Worm (Caenorhabditis elegans): ENCODE measurements around the gene col-118.

Gene col-118

DNA sequence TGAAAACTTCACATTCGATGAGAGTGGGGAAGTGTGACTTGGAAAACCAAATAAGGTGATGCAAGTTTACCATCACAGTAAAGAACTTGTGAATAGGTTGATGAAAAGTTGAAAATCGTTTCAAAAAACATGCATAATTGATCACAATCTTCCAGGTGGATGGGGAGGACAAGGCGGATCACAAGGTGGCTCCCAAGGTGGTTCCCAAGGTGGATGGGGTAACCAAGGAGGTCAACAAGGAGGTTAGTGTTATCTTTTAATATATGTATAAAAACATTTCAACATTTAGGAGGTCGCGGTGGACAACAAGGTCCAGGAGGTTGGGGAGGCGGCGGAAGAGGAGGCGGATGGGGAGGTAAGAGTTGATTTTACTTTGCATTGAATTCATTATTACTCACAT is 30.4 kb upstream of the col-118 start, which contains the start of gene T28C6.10:
TSS of gene T28C6.10 (plus strand) at position 301 of the 400 bp plus-strand sequence.
- no peak for TF ChIP-seq pha-4 (tag; optimal IDR thresholded peaks at IDR 0.05)
- TF ChIP-seq mml-1 (tag; optimal IDR thresholded peaks at IDR 0.05), result no peak
- no peak for TF ChIP-seq mdl-1 (tag; optimal IDR thresholded peaks at IDR 0.05)
- no peak for TF ChIP-seq elt-1 (tag; optimal IDR thresholded peaks at IDR 0.05)
- no peak for TF ChIP-seq eor-1 (tag; optimal IDR thresholded peaks at IDR 0.05)
- no peak for TF ChIP-seq nhr-11 (tag; optimal IDR thresholded peaks at IDR 0.05)
- no peak for TF ChIP-seq elt-3 (tag; optimal IDR thresholded peaks at IDR 0.05)
- TF ChIP-seq unc-39 (tag; optimal IDR thresholded peaks at IDR 0.05), result no peak
- TF ChIP-seq nhr-23 (tag; optimal IDR thresholded peaks at IDR 0.05), result no peak
- no peak for TF ChIP-seq lin-39 (tag; optimal IDR thresholded peaks at IDR 0.05)
- TF ChIP-seq ztf-4 (tag; optimal IDR thresholded peaks at IDR 0.05), result no peak
- TF ChIP-seq daf-12 (tag; optimal IDR thresholded peaks at IDR 0.05), result no peak
- TF ChIP-seq fkh-2 (tag; optimal IDR thresholded peaks at IDR 0.05), result no peak
- no peak for TF ChIP-seq tbx-2 (tag; optimal IDR thresholded peaks at IDR 0.05)
- TF ChIP-seq hmg-11 (tag; optimal IDR thresholded peaks at IDR 0.05), result no peak
- TF ChIP-seq ZK546.5 (tag; optimal IDR thresholded peaks at IDR 0.05), result no peak
- no peak for TF ChIP-seq skn-1 (tag; optimal IDR thresholded peaks at IDR 0.05)
- no peak for TF ChIP-seq snpc-4 (tag; optimal IDR thresholded peaks at IDR 0.05)

DNA sequence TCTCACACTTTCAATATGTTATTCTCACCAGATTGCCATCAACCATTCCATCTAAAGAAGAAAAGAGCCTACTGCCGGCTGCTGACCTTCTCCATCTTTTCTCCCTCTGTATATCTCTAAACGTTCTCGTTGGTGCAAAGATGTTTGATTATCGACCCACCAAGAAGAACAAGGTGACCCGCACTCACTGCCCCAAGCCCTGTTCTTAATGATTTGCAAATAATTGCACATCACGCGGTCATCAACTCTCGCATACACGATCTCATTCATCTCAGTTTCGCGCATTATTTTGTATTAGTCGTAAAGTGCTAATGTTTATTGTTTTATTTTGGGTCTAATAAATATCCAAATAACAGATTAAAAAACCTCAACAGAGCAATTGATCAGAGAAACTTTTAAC is 28.5 kb upstream of the col-118 start:
- TF ChIP-seq ama-1 (optimal IDR thresholded peaks at IDR 0.05), result no peak
- no peak for TF ChIP-seq zag-1 (tag; optimal IDR thresholded peaks at IDR 0.05)
- no peak for TF ChIP-seq nhr-43 (tag; optimal IDR thresholded peaks at IDR 0.05; ENCODE audit: poor library complexity, severe bottlenecking)
- TF ChIP-seq lin-15B (tag; optimal IDR thresholded peaks at IDR 0.05), result no peak
- no peak for TF ChIP-seq nhr-237 (tag; optimal IDR thresholded peaks at IDR 0.05)
- TF ChIP-seq skn-1 (tag; optimal IDR thresholded peaks at IDR 0.05), result no peak
- no peak for TF ChIP-seq fkh-10 (GFP tag; optimal IDR thresholded peaks at IDR 0.05)
- TF ChIP-seq nhr-28 (tag; optimal IDR thresholded peaks at IDR 0.05), result no peak
- TF ChIP-seq unc-62 (GFP tag; optimal IDR thresholded peaks at IDR 0.05), result no peak
- no peak for TF ChIP-seq mdl-1 (tag; optimal IDR thresholded peaks at IDR 0.05)
- no peak for TF ChIP-seq R02D3.7 (tag; optimal IDR thresholded peaks at IDR 0.05)

DNA sequence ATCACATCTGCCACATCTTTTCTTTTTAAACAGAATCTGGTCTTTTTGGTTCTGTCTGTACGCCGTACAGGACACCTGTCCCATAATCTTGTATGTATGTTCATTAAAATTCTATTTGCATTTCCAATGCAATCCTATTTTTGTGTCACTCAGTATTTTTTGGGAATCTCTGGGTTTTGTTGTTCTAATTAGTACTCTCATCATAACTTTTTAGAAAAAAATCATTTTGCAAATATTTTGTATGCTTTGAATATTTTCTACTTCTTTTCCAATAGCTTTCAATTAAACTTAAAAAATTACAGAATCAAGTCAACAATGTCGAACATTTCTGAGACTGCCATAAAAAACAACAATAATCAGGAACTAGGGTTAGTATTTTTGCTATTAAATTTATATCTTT is 28.0 kb upstream of the col-118 start, which contains the start of gene T28C6.3:
TSS of gene T28C6.3 (plus strand) at position 301 of the 400 bp plus-strand sequence.
- TF ChIP-seq nhr-77 (tag; optimal IDR thresholded peaks at IDR 0.05), result no peak

- TF ChIP-seq snpc-4 (tag; optimal IDR thresholded peaks at IDR 0.05) (no peak), ama-1 (optimal IDR thresholded peaks at IDR 0.05) (no peak), zag-1 (tag; optimal IDR thresholded peaks at IDR 0.05) (no peak), nhr-11 (tag; optimal IDR thresholded peaks at IDR 0.05) (no peak), ceh-28 (tag; optimal IDR thresholded peaks at IDR 0.05) (no peak), nfya-1 (tag; optimal IDR thresholded peaks at IDR 0.05; ENCODE audit: insufficient read depth) (no peak), ztf-11 (tag; optimal IDR thresholded peaks at IDR 0.05) (no peak), ceh-9 (tag; optimal IDR thresholded peaks at IDR 0.05) (no peak), fos-1 (tag; optimal IDR thresholded peaks at IDR 0.05) (no peak), sea-2 (GFP tag; optimal IDR thresholded peaks at IDR 0.05) (no peak), pha-4 (tag; optimal IDR thresholded peaks at IDR 0.05) (no peak), nhr-76 (tag; optimal IDR thresholded peaks at IDR 0.05) (no peak), unc-62 (GFP tag; optimal IDR thresholded peaks at IDR 0.05) (no peak), mml-1 (tag; optimal IDR thresholded peaks at IDR 0.05) (no peak), aly-2 (tag; optimal IDR thresholded peaks at IDR 0.05) (no peak)
Observed at ce11 chrIV:8821147-8821546, 26.9 kb upstream of the col-118 start, which contains the start of gene T28C6.5. Gene T28C6.5 (plus strand): TSS chrIV:8821447.

ce11 chrIV:8822598-8822997 is 25.4 kb upstream of the col-118 start:
- TF ChIP-seq lsy-12 (tag; optimal IDR thresholded peaks at IDR 0.05), result no peak
- peak; percentile 45 for TF ChIP-seq R02D3.7 (tag; optimal IDR thresholded peaks at IDR 0.05)
- TF ChIP-seq elt-1 (tag; optimal IDR thresholded peaks at IDR 0.05), result peak; percentile 1
- TF ChIP-seq nhr-43 (tag; optimal IDR thresholded peaks at IDR 0.05; ENCODE audit: poor library complexity, severe bottlenecking), result peak; percentile 63
- peak; percentile 79 for TF ChIP-seq nhr-25 (tag; optimal IDR thresholded peaks at IDR 0.05)
- TF ChIP-seq nfya-1 (tag; optimal IDR thresholded peaks at IDR 0.05; ENCODE audit: insufficient read depth), result peak; percentile 20
- TF ChIP-seq ceh-28 (tag; optimal IDR thresholded peaks at IDR 0.05), result peak; percentile 23
- peak; percentile 0 for TF ChIP-seq nhr-23 (tag; optimal IDR thresholded peaks at IDR 0.05)
- peak in 1 of 3 experiments; percentile 64 for TF ChIP-seq elt-3 (tag; optimal IDR thresholded peaks at IDR 0.05)
- TF ChIP-seq ceh-9 (tag; optimal IDR thresholded peaks at IDR 0.05), result no peak

All from whole organism, L3 larva.